Worm (Caenorhabditis elegans) whole organism, L4/young adult: ENCODE data around the gene ilys-3.

ENCODE experiments used
- W03F9.2 ChIP-seq: fragments of 150-350 bp; optimal IDR thresholded peaks from 2 replicates; lab custom pipeline; 2014; ENCODE audit warnings: missing biosample characterization, missing genetic modification characterization
- dao-5 ChIP-seq: sonication (generic microtip); optimal IDR thresholded peaks from 2 replicates; lab custom pipeline; 2016; ENCODE audit warnings: missing genotype, missing genetic modification characterization, moderate library complexity, missing compliant biosample characterization
- him-1 ChIP-seq: sonication (generic microtip); optimal IDR thresholded peaks from 2 replicates; lab custom pipeline; 2016; ENCODE audit warnings: missing genotype, missing genetic modification reagents, missing genetic modification characterization, missing compliant biosample characterization

DNA sequence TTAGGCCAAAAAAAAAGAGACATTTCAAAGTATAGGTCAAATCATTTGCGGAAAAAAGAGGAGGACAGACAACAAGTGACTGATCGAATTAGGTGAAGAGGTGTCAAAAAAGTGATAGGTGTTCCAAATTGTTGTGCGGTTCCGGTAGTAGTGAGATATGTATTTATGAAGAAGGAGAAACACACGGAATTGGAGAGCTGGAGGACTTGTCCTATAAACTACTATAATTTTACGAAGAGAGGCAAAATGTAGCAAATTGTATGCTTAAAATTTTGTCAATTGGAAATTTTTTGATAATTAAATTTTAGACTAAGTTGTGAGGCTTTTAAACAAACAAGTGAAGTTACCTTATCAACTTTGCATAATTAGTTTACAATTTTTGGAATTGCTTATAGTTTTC lies 12.6 kb upstream of the ilys-3 start:
- no peak for TF ChIP-seq him-1 (tag; lab: Kevin White, UChicago)
- no peak for TF ChIP-seq dao-5 (tag; lab: Kevin White, UChicago)
- TF ChIP-seq W03F9.2: no peak
